Fruit fly (Drosophila melanogaster): ENCODE measurements around the gene CG9396.

CG9396 gene

DNA sequence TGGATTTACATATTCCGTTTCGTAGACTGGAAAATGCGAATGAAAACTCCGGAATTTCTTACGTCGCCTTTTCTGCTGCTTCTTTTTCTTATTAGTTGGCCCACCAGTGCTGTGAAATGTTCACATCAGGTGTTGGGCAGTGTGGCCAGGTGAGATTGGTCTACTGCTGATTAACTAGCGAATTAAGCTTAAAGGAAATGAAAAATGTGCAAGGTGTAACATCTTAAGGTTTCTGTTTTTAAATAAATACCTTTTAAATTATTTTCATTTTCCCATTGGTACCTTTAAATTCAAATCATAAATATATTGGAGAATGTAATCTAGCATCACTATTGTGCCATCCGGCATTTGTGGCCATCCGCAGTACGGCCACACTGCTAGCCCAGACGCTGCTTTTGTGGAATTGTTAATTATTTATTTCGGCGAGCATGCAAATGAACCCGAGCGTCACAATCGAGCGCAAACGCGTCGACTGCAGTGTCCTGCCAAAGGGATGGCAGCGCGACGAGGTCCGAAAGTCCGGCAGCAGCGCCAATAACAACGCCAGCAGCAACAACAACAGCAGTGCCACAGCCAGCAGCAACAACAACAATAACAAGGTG, 11.9 kb downstream of the CG9396 start, which contains the start of the genes AP-1mu and MBD-like:
Gene AP-1mu (minus strand): TSS at position 113 of the 602 bp plus-strand sequence.
Gene MBD-like (plus strand): TSS at position 348 of the 602 bp plus-strand sequence.
- TF ChIP-seq cic (GFP tag; optimal IDR thresholded peaks at IDR 0.05), result peak; percentile 41
- TF ChIP-seq bab1 (GFP tag; optimal IDR thresholded peaks at IDR 0.05), result peak; percentile 75
- no peak for TF ChIP-seq cnc (optimal IDR thresholded peaks at IDR 0.05)
- peak; percentile 60 for TF ChIP-seq CG14711 (tag; optimal IDR thresholded peaks at IDR 0.05)
- peak; percentile 58 for TF ChIP-seq tj (GFP tag; optimal IDR thresholded peaks at IDR 0.05)
- peak; percentile 83 for TF ChIP-seq CG11617 (GFP tag; optimal IDR thresholded peaks at IDR 0.05)
- TF ChIP-seq CG5204 (GFP tag; optimal IDR thresholded peaks at IDR 0.05), result no peak
- TF ChIP-seq CG12768 (GFP tag; optimal IDR thresholded peaks at IDR 0.05), result peak; percentile 74
- peak; percentile 86 for TF ChIP-seq Crg-1 (GFP tag; optimal IDR thresholded peaks at IDR 0.05)
- TF ChIP-seq CG33017 (tag; optimal IDR thresholded peaks at IDR 0.05), result peak; percentile 50
- TF ChIP-seq ovo (GFP tag; optimal IDR thresholded peaks at IDR 0.05), result peak; percentile 44
- peak; percentile 25 for TF ChIP-seq Clk (GFP tag; optimal IDR thresholded peaks at IDR 0.05)
- peak; percentile 78 for TF ChIP-seq CG7101 (tag; optimal IDR thresholded peaks at IDR 0.05)
- TF ChIP-seq kay (GFP tag; ENCODE audit: borderline replicate concordance), result no peak
- TF ChIP-seq Mnt (GFP tag; optimal IDR thresholded peaks at IDR 0.05), result peak; percentile 74
- TF ChIP-seq pad (GFP tag; optimal IDR thresholded peaks at IDR 0.05), result peak; percentile 71
- TF ChIP-seq CG1620 (GFP tag; optimal IDR thresholded peaks at IDR 0.05), result peak; percentile 91
- no peak for TF ChIP-seq Hr96 (GFP tag; optimal IDR thresholded peaks at IDR 0.05)
- TF ChIP-seq CG7045 (GFP tag; optimal IDR thresholded peaks at IDR 0.05), result peak; percentile 61
- no peak for TF ChIP-seq toe (GFP tag; optimal IDR thresholded peaks at IDR 0.05)

DNA sequence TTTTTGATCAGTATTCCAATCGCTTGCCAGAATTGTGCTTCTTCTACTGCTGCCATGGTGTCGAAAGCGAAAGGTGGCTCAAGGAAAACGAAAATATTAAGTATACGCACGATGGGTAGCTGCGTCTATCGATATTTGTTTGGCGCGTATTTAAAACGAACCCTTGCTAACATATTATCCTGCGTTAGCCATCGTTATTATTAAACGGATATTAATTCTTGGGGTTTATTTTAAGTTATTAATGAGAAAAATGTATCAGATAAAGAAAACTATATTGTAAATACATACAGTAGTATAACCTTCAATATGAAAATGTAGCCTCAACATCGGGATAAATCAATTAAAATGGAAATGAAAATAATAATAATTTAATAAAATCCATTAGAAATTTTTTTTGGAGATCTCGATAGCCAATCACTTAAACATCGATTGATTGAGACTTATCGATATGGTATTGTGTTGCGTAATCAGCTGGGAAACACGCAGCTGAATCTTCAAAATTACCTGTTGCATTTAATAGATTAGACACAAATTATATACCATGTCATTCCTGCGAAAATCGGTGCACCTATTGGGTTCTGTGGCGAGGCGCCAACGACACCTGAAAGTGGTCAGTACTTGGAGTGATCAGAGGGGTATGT, 16.0 kb downstream of the CG9396 start, which contains the start of the genes CG9386 and BckdhA:
Gene CG9386 (minus strand): TSS at position 75 of the 641 bp plus-strand sequence.
Gene BckdhA (plus strand): TSS at position 452 of the 641 bp plus-strand sequence.
- TF ChIP-seq CG14711 (tag; optimal IDR thresholded peaks at IDR 0.05) (peak; percentile 10), CG12768 (GFP tag; optimal IDR thresholded peaks at IDR 0.05) (no peak), pad (GFP tag; optimal IDR thresholded peaks at IDR 0.05) (peak; percentile 42), cnc (optimal IDR thresholded peaks at IDR 0.05) (no peak), tj (GFP tag; optimal IDR thresholded peaks at IDR 0.05) (peak; percentile 46), CG11617 (GFP tag; optimal IDR thresholded peaks at IDR 0.05) (peak; percentile 67), toe (GFP tag; optimal IDR thresholded peaks at IDR 0.05) (no peak), CG33017 (tag; optimal IDR thresholded peaks at IDR 0.05) (no peak), kay (GFP tag; ENCODE audit: borderline replicate concordance) (no peak), bab1 (GFP tag; optimal IDR thresholded peaks at IDR 0.05) (peak; percentile 35), ovo (GFP tag; optimal IDR thresholded peaks at IDR 0.05) (peak; percentile 1), CG7045 (GFP tag; optimal IDR thresholded peaks at IDR 0.05) (peak; percentile 5), cic (GFP tag; optimal IDR thresholded peaks at IDR 0.05) (peak; percentile 33), Clk (GFP tag; optimal IDR thresholded peaks at IDR 0.05) (no peak), CG7101 (tag; optimal IDR thresholded peaks at IDR 0.05) (peak; percentile 30), Crg-1 (GFP tag; optimal IDR thresholded peaks at IDR 0.05) (peak; percentile 41), Mnt (GFP tag; optimal IDR thresholded peaks at IDR 0.05) (peak; percentile 80), CG1620 (GFP tag; optimal IDR thresholded peaks at IDR 0.05) (peak; percentile 72), Hr96 (GFP tag; optimal IDR thresholded peaks at IDR 0.05) (no peak), CG5204 (GFP tag; optimal IDR thresholded peaks at IDR 0.05) (no peak)

DNA sequence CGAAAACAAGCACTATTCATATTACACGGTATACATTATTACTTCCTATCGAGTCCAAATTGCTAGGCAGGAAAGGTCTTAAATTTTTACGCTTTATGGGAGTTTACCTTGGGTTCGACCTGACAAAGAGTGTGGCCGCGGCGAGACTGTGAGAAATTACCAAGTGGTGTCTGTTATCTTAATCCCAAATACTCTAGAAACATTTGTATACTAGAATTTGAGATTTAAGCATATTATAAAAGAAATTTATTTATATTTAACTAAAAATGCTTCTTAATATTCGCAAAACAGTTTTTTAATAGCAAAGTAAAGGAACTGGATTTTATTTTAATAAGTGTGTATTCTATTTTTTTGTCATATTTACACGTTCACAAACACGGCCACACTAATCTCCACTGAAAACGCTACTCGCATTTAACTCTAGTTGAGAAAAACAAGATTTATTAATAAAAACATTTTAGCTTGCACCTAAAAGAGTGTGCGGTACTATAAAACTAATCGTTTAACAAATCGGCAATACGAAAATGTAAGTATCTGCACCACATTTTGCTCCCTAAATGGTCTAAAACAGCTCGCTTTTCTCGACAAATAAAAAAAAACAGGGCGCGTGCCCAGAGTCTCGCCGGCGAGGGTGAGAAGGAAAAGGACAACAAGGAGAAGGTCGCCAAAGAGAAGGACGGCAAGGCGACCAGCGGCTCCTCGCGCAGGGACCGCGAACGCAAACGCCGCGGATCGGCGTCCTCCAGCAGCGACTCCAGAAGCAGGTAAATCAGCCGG, 19.6 kb downstream of the CG9396 start, which contains the start of the genes mura and RnpS1:
Gene mura (minus strand): TSS at position 148 of the 777 bp plus-strand sequence.
Gene RnpS1 (plus strand): TSS at position 376 of the 777 bp plus-strand sequence.
- TF ChIP-seq CG1620 (GFP tag; optimal IDR thresholded peaks at IDR 0.05), result no peak
- TF ChIP-seq Mnt (GFP tag; optimal IDR thresholded peaks at IDR 0.05), result peak; percentile 8
- no peak for TF ChIP-seq CG7045 (GFP tag; optimal IDR thresholded peaks at IDR 0.05)
- no peak for TF ChIP-seq ovo (GFP tag; optimal IDR thresholded peaks at IDR 0.05)
- TF ChIP-seq cnc (optimal IDR thresholded peaks at IDR 0.05), result no peak
- peak; percentile 53 for TF ChIP-seq cic (GFP tag; optimal IDR thresholded peaks at IDR 0.05)
- TF ChIP-seq Crg-1 (GFP tag; optimal IDR thresholded peaks at IDR 0.05), result no peak
- TF ChIP-seq CG7101 (tag; optimal IDR thresholded peaks at IDR 0.05), result no peak
- TF ChIP-seq CG14711 (tag; optimal IDR thresholded peaks at IDR 0.05), result no peak
- no peak for TF ChIP-seq toe (GFP tag; optimal IDR thresholded peaks at IDR 0.05)
- TF ChIP-seq bab1 (GFP tag; optimal IDR thresholded peaks at IDR 0.05), result peak; percentile 20
- no peak for TF ChIP-seq CG12768 (GFP tag; optimal IDR thresholded peaks at IDR 0.05)
- no peak for TF ChIP-seq tj (GFP tag; optimal IDR thresholded peaks at IDR 0.05)
- no peak for TF ChIP-seq CG5204 (GFP tag; optimal IDR thresholded peaks at IDR 0.05)

DNA sequence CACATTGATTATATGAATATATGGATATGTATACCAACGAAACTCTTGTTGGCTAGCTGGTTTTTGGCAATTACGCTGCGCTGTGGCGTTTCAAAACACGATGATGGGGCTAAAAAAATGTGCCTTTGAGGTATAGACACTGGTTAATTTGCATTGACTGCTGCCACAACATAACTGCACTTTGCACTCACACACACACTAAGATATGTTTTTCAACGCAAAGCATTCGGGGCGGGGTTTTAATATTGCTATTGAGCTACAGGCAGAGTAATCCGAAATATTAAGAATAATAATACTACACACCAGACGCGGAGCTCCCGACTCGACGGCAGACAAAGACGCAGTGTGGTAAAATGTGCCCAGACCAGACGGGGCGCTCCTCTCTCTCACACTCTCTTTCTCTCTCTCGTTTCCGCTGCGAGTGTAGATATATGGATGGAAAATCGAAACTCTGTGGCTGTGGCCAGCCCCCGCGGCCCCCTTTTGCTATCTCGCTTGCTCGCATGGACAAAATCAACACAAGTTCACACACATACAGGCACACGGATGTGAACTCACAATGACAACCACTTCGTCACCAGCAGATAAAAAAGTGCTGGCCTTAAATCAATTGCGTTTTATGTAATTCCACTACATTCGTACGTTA, 20.3 kb downstream of the CG9396 start:
- TF ChIP-seq pad (GFP tag; optimal IDR thresholded peaks at IDR 0.05) (peak; percentile 56), kay (GFP tag; ENCODE audit: borderline replicate concordance) (no peak), CG5204 (GFP tag; optimal IDR thresholded peaks at IDR 0.05) (no peak), Mnt (GFP tag; optimal IDR thresholded peaks at IDR 0.05) (peak; percentile 93), cnc (optimal IDR thresholded peaks at IDR 0.05) (peak in 1 of 2 experiments; percentile 80), CG1620 (GFP tag; optimal IDR thresholded peaks at IDR 0.05) (peak; percentile 6), Crg-1 (GFP tag; optimal IDR thresholded peaks at IDR 0.05) (peak; percentile 68), ovo (GFP tag; optimal IDR thresholded peaks at IDR 0.05) (peak; percentile 47), CG33017 (tag; optimal IDR thresholded peaks at IDR 0.05) (peak; percentile 43), toe (GFP tag; optimal IDR thresholded peaks at IDR 0.05) (no peak), Clk (GFP tag; optimal IDR thresholded peaks at IDR 0.05) (peak; percentile 23), Hr96 (GFP tag; optimal IDR thresholded peaks at IDR 0.05) (peak; percentile 31), bab1 (GFP tag; optimal IDR thresholded peaks at IDR 0.05) (peak; percentile 20), CG12768 (GFP tag; optimal IDR thresholded peaks at IDR 0.05) (peak; percentile 83), CG11617 (GFP tag; optimal IDR thresholded peaks at IDR 0.05) (peak; percentile 57), cic (GFP tag; optimal IDR thresholded peaks at IDR 0.05) (peak; percentile 89), tj (GFP tag; optimal IDR thresholded peaks at IDR 0.05) (peak; percentile 78), CG14711 (tag; optimal IDR thresholded peaks at IDR 0.05) (peak; percentile 52), CG7045 (GFP tag; optimal IDR thresholded peaks at IDR 0.05) (peak; percentile 51), CG7101 (tag; optimal IDR thresholded peaks at IDR 0.05) (peak; percentile 63)
